Worm (Caenorhabditis elegans) whole organism, mixed stage, embryonic: Measurements from ENCODE around the gene nspc-16.

ENCODE experiments used
- M03D4.4 ChIP-seq: sonication (generic microtip); optimal IDR thresholded peaks from 2 replicates; lab custom pipeline; 2017; ENCODE audit warnings: mild to moderate bottlenecking, missing genetic modification characterization, missing compliant biosample characterization
- bed-3 ChIP-seq: fragments of 200-800 bp; sonication (Bioruptor generic); optimal IDR thresholded peaks from 3 replicates; lab custom pipeline; 2018; ENCODE audit warnings: mild to moderate bottlenecking, missing genetic modification characterization, moderate library complexity, missing compliant biosample characterization
- blmp-1 ChIP-seq: fragments of 150-350 bp; optimal IDR thresholded peaks from 2 replicates; lab custom pipeline; 2014; ENCODE audit warnings: missing biosample characterization, missing genetic modification characterization
- ceh-39 ChIP-seq: fragments of 150-350 bp; optimal IDR thresholded peaks from 2 replicates; lab custom pipeline; 2014; ENCODE audit warnings: missing biosample characterization, missing genetic modification characterization
- ceh-43 ChIP-seq: fragments of 200-800 bp; sonication (Bioruptor generic); optimal IDR thresholded peaks from 2 replicates; lab custom pipeline; 2018; ENCODE audit warnings: mild to moderate bottlenecking, missing genetic modification characterization, moderate library complexity, missing compliant biosample characterization
- ces-1 ChIP-seq: fragments of 150-350 bp; optimal IDR thresholded peaks from 2 replicates; lab custom pipeline; 2014; ENCODE audit warnings: missing biosample characterization, missing genetic modification reagents, missing genetic modification characterization
- drap-1 ChIP-seq: fragments of 200-800 bp; sonication (Bioruptor generic); optimal IDR thresholded peaks from 3 replicates; lab custom pipeline; 2018; ENCODE audit warnings: mild to moderate bottlenecking, missing genetic modification characterization, missing compliant biosample characterization
- elt-3 ChIP-seq: fragments of 150-350 bp; optimal IDR thresholded peaks from 2 replicates; lab custom pipeline; 2014; ENCODE audit warnings: missing biosample characterization, missing genetic modification characterization
- flh-1 ChIP-seq: fragments of 200-800 bp; sonication (Bioruptor generic); optimal IDR thresholded peaks from 2 replicates; lab custom pipeline; 2018; ENCODE audit warnings: mild to moderate bottlenecking, missing genetic modification characterization, moderate library complexity, missing compliant biosample characterization
- ham-2 ChIP-seq: fragments of 200-800 bp; sonication (Bioruptor generic); optimal IDR thresholded peaks from 2 replicates; lab custom pipeline; 2018; ENCODE audit warnings: mild to moderate bottlenecking, missing genetic modification characterization, missing compliant biosample characterization
- hlh-1 ChIP-seq: fragments of 150-350 bp; optimal IDR thresholded peaks from 2 replicates; lab custom pipeline; 2014; ENCODE audit warnings: missing biosample characterization, missing genetic modification reagents, missing genetic modification characterization
- lin-13 ChIP-seq: fragments of 150-350 bp; optimal IDR thresholded peaks from 2 replicates; lab custom pipeline; 2014; ENCODE audit warnings: missing biosample characterization, missing genetic modification characterization
- lin-32 ChIP-seq: fragments of 200-800 bp; sonication (Bioruptor generic); optimal IDR thresholded peaks from 2 replicates; lab custom pipeline; 2018; ENCODE audit warnings: mild to moderate bottlenecking, missing genetic modification characterization, missing compliant biosample characterization
- mab-5 ChIP-seq: fragments of 150-350 bp; optimal IDR thresholded peaks from 2 replicates; lab custom pipeline; 2014; ENCODE audit warnings: missing biosample characterization, missing genetic modification characterization
- mep-1 ChIP-seq: fragments of 150-350 bp; optimal IDR thresholded peaks from 2 replicates; lab custom pipeline; 2017; ENCODE audit warnings: missing biosample characterization, missing genetic modification reagents, missing genetic modification characterization, inconsistent platforms
- mls-2 ChIP-seq: sonication (generic microtip); optimal IDR thresholded peaks from 2 replicates; lab custom pipeline; 2016; ENCODE audit warnings: mild to moderate bottlenecking, missing genetic modification characterization, moderate library complexity, missing compliant biosample characterization
- nhr-12 ChIP-seq: fragments of 150-350 bp; optimal IDR thresholded peaks from 2 replicates; lab custom pipeline; 2014; ENCODE audit warnings: missing biosample characterization, missing genetic modification characterization
- nhr-2 ChIP-seq: fragments of 150-350 bp; optimal IDR thresholded peaks from 2 replicates; lab custom pipeline; 2014; ENCODE audit warnings: missing biosample characterization, missing genetic modification characterization
- nhr-237 ChIP-seq: fragments of 150-350 bp; optimal IDR thresholded peaks from 2 replicates; lab custom pipeline; 2014; ENCODE audit warnings: missing biosample characterization, missing genetic modification characterization
- nhr-28 ChIP-seq: fragments of 150-350 bp; optimal IDR thresholded peaks from 2 replicates; lab custom pipeline; 2014; ENCODE audit warnings: missing biosample characterization, missing genetic modification characterization
- nhr-76 ChIP-seq: sonication (generic microtip); optimal IDR thresholded peaks from 2 replicates; lab custom pipeline; 2017; ENCODE audit warnings: missing biosample characterization, missing genetic modification characterization
- pha-4 ChIP-seq: fragments of 150-350 bp; optimal IDR thresholded peaks from 2 replicates; lab custom pipeline; 2018; ENCODE audit warnings: missing biosample characterization, missing genetic modification reagents, missing genetic modification characterization
- sptf-1 ChIP-seq: sonication (generic microtip); optimal IDR thresholded peaks from 2 replicates; lab custom pipeline; 2017; ENCODE audit warnings: mild to moderate bottlenecking, missing genetic modification characterization, moderate library complexity, missing compliant biosample characterization
- tbx-8 ChIP-seq: fragments of 200-800 bp; sonication (Bioruptor generic); optimal IDR thresholded peaks from 2 replicates; lab custom pipeline; 2018; ENCODE audit warnings: mild to moderate bottlenecking, missing genetic modification characterization, moderate library complexity, missing compliant biosample characterization
- unc-120 ChIP-seq: sonication (generic microtip); optimal IDR thresholded peaks from 2 replicates; lab custom pipeline; 2017; ENCODE audit warnings: missing genetic modification characterization, missing compliant biosample characterization; ENCODE audit not compliant: poor library complexity, severe bottlenecking
- unc-39 ChIP-seq: fragments of 150-350 bp; optimal IDR thresholded peaks from 2 replicates; lab custom pipeline; 2014; ENCODE audit warnings: missing biosample characterization, missing genetic modification characterization
- unc-62 ChIP-seq: fragments of 150-350 bp; optimal IDR thresholded peaks from 2 replicates; lab custom pipeline; 2014; ENCODE audit warnings: missing biosample characterization, missing genetic modification reagents, missing genetic modification characterization
- zip-8 ChIP-seq: fragments of 150-350 bp; optimal IDR thresholded peaks from 2 replicates; lab custom pipeline; 2014; ENCODE audit warnings: missing biosample characterization, missing genetic modification characterization
- ztf-11 ChIP-seq: fragments of 150-350 bp; optimal IDR thresholded peaks from 2 replicates; lab custom pipeline; 2014; ENCODE audit warnings: missing biosample characterization, missing genetic modification characterization

Gene nspc-16

ce11 chrX:14523275-14523674 is at the start of gene nspc-16:
Gene nspc-16 (plus strand): TSS chrX:14523575.
- TF ChIP-seq drap-1 (no peak), blmp-1 (tag; lab: Kevin White, UChicago) (no peak), mls-2 (tag; lab: Kevin White, UChicago) (no peak), ceh-43 (no peak), elt-3 (tag; lab: Kevin White, UChicago) (no peak), zip-8 (tag; lab: Kevin White, UChicago) (no peak), nhr-28 (tag; lab: Kevin White, UChicago) (no peak), ces-1 (no peak), sptf-1 (no peak), nhr-2 (no peak), mab-5 (tag; lab: Kevin White, UChicago) (no peak), unc-39 (tag; lab: Kevin White, UChicago) (no peak), M03D4.4 (tag; lab: Kevin White, UChicago) (no peak), bed-3 (no peak), lin-32 (GFP tag; lab: Kevin White, UChicago) (no peak)

- TF ChIP-seq unc-62 (GFP tag; lab: Kevin White, UChicago) (no peak), mls-2 (tag; lab: Kevin White, UChicago) (no peak), bed-3 (no peak), nhr-237 (tag; lab: Kevin White, UChicago) (no peak), hlh-1 (tag; lab: Kevin White, UChicago) (no peak), lin-13 (tag; lab: Kevin White, UChicago) (no peak), blmp-1 (tag; lab: Kevin White, UChicago) (no peak), unc-39 (tag; lab: Kevin White, UChicago) (no peak), unc-120 (tag; lab: Kevin White, UChicago) (no peak), mab-5 (tag; lab: Kevin White, UChicago) (no peak), ces-1 (no peak), nhr-12 (tag; lab: Kevin White, UChicago) (no peak), mep-1 (tag; lab: Kevin White, UChicago) (no peak), ceh-43 (no peak), nhr-28 (tag; lab: Kevin White, UChicago) (no peak), zip-8 (tag; lab: Kevin White, UChicago) (no peak), pha-4 (tag; lab: Kevin White, UChicago) (no peak), ztf-11 (tag; lab: Kevin White, UChicago) (no peak)
Observed at ce11 chrX:14473740-14474139, 49.6 kb upstream of the nspc-16 start, which contains the start of gene M163.5. Gene M163.5 (plus strand): TSS chrX:14474040.

- TF ChIP-seq nhr-2 (no peak), ceh-39 (tag; lab: Kevin White, UChicago) (no peak), zip-8 (tag; lab: Kevin White, UChicago) (peak; percentile 51), unc-120 (tag; lab: Kevin White, UChicago) (no peak)
Observed at ce11 chrX:14476625-14477257, 46.6 kb upstream of the nspc-16 start.

ce11 chrX:14477338-14477737 is 46.0 kb upstream of the nspc-16 start:
- no peak for TF ChIP-seq tbx-8
- TF ChIP-seq pha-4 (tag; lab: Kevin White, UChicago) = no peak
- no peak for TF ChIP-seq zip-8 (tag; lab: Kevin White, UChicago)
- TF ChIP-seq flh-1 (GFP tag; lab: Kevin White, UChicago) = no peak
- no peak for TF ChIP-seq unc-62 (GFP tag; lab: Kevin White, UChicago)
- TF ChIP-seq mls-2 (tag; lab: Kevin White, UChicago) = no peak
- no peak for TF ChIP-seq lin-13 (tag; lab: Kevin White, UChicago)
- no peak for TF ChIP-seq nhr-76 (tag; lab: Kevin White, UChicago)
- no peak for TF ChIP-seq ham-2
- no peak for TF ChIP-seq nhr-2

- TF ChIP-seq ceh-39 (tag; lab: Kevin White, UChicago) (no peak), unc-39 (tag; lab: Kevin White, UChicago) (no peak), ztf-11 (tag; lab: Kevin White, UChicago) (no peak), flh-1 (GFP tag; lab: Kevin White, UChicago) (no peak), ham-2 (no peak)
Observed at ce11 chrX:14478193-14478592, 45.2 kb upstream of the nspc-16 start.
